Worm (Caenorhabditis elegans): ENCODE data around the gene fbxa-71.

DNA sequence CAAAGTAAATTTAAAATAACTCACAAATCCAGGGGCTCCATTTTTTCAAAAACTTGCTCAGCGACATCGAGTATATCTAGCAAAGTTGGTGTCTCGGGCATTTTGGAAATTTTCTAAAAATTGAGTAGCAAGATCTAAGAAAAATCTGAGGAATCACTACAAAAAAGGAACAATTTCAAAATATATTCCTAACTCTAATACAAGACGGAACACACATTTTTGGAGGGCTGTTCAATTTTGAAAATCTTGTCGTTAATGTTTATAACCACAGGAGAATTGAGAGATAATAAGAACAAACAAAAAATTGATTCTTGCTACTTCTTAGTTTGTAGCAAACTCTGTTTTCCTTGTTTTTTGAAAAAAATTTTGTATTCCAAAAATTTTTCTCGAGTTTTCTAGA lies 23.3 kb upstream of the fbxa-71 start, which contains the start of gene fbxa-47:
- TF ChIP-seq dpl-1 (GFP tag; optimal IDR thresholded peaks at IDR 0.05) (no peak), nhr-11 (tag; optimal IDR thresholded peaks at IDR 0.05) (no peak)

Data from whole organism, L4 larva.